Worm (Caenorhabditis elegans) whole organism, L4/young adult: ENCODE measurements around the gene gtf-2A2.

Source experiments
- W03F9.2 ChIP-seq: fragments of 150-350 bp; optimal IDR thresholded peaks from 2 replicates; lab custom pipeline; 2014; ENCODE audit warnings: missing biosample characterization, missing genetic modification characterization
- dao-5 ChIP-seq: sonication (generic microtip); optimal IDR thresholded peaks from 2 replicates; lab custom pipeline; 2016; ENCODE audit warnings: missing genotype, missing genetic modification characterization, moderate library complexity, missing compliant biosample characterization
- him-1 ChIP-seq: sonication (generic microtip); optimal IDR thresholded peaks from 2 replicates; lab custom pipeline; 2016; ENCODE audit warnings: missing genotype, missing genetic modification reagents, missing genetic modification characterization, missing compliant biosample characterization

The gtf-2A2 gene

DNA sequence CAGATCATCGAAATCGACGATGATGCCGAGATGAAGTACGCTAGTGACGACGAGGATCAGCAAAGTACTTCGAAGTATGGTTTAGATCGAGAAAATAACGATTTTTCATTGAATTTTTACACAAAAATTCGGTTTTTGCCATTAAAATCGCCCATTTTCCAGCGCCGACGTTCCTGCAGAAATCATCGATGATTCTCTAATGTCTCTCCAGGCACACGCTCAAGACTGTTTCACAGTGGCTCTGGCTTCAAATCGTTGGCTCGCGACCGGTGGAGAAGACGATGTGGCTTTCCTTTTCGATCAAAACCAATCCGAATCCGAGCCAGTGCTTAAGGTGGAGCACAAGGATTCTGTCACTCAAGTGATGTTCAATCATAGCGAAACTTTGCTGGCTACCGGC lies 15.2 kb upstream of the gtf-2A2 start:
- TF ChIP-seq W03F9.2 (tag; lab: Kevin White, UChicago) = no peak
- no peak for TF ChIP-seq dao-5 (tag; lab: Kevin White, UChicago)
- TF ChIP-seq him-1 (tag; lab: Kevin White, UChicago) = no peak

DNA sequence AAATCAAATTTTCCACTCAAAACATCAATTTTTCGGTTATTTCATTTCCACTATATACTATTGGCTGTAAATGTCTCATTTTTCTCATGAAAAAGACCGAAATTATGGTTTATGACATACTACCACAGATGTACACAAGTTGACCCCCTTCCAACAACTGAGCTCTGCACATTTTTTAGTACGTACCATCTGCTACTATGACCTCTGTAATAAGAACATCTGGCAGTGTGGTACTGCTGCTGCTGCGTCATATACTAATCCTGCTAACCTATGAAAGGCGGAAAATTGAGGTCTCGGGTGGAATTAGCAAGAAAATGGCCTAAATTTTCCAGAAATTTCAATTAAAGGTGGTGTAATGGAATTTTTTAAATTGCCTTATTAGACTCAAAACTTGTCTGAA lies 13.2 kb upstream of the gtf-2A2 start:
- no peak for TF ChIP-seq him-1 (tag; lab: Kevin White, UChicago)
- TF ChIP-seq W03F9.2 (tag; lab: Kevin White, UChicago) = no peak
- TF ChIP-seq dao-5 (tag; lab: Kevin White, UChicago) = no peak

DNA sequence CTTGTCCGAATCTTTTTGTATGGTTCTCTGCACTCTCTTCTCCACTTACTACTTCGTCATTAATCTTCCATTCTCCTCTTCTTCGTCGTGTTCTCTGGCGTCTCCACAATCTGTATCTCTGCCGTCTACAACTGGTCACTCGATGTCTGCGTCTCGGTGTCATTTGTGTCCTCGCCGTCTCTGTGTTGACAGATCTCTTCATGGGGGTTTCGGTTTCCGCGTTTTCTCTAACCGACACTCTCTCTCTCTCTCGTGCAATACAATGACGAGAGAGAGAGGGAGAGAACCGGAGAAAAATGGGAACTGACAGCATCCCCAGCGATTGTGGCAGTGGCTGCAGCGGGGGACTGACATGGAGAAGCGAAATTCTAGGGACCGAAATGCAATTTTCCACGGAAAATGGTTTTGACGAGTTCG lies 12.0 kb upstream of the gtf-2A2 start:
- TF ChIP-seq him-1 (tag; lab: Kevin White, UChicago) = peak; percentile 95
- TF ChIP-seq dao-5 (tag; lab: Kevin White, UChicago) = no peak
- TF ChIP-seq W03F9.2 (tag; lab: Kevin White, UChicago) = peak; percentile 92

DNA sequence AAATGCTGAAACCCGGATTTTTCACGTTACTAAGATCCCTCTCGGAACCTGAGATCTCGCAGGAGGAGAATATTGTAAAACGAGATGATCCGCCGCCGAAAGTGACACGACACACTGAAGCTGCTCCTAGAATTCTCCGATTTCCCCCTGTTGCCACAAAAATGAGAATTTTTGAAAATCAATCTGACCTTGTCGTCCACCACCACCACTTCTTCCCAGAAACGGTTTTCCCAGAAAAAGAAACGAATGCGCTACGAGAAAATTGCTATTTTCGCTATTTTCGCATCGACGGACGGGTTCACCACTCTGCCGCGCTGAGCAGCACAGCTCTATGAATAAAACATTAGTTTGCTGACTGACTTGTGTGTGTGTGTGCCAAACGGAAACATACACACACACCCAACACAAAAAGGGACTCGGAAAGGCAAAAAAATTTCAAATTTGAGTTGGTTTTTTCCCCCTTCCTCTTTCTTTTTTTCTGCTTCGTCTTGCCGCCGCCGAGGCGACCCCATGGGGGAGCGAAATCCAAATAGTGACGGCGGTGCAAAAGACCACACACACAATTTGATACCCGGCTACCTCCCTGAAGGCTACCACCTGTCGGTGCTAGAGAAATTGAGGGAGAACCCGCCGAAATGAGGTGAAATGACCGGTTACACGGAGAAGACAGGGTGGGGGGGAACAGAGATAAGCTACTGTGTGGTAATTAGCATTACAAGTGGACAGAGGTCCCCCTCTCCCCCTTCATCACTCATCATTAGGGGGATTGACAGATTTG lies 11.2 kb upstream of the gtf-2A2 start:
- TF ChIP-seq W03F9.2 (tag; lab: Kevin White, UChicago) (no peak), dao-5 (tag; lab: Kevin White, UChicago) (no peak), him-1 (tag; lab: Kevin White, UChicago) (no peak)

DNA sequence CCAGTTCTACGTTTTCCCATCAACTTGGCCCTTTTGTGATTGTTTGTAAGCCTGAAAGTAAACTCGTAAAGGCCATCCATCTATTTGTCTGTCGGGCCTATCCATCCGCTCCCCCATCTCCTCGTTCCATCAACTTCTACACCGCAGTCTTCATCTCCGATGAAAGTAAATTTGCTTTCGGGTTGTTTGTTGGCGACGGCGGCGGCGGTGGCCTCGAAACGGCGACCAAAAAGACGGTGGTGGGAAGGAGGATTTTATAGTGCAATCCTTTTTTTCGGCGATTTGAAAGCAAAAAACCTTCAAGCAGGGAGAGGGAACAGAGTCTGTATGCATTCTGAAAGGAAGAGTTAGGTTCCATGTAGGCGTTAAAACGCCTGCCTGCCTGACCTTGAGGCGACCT lies 10.4 kb upstream of the gtf-2A2 start:
- TF ChIP-seq him-1 (tag; lab: Kevin White, UChicago) = no peak
- TF ChIP-seq dao-5 (tag; lab: Kevin White, UChicago) = no peak
- no peak for TF ChIP-seq W03F9.2 (tag; lab: Kevin White, UChicago)

DNA sequence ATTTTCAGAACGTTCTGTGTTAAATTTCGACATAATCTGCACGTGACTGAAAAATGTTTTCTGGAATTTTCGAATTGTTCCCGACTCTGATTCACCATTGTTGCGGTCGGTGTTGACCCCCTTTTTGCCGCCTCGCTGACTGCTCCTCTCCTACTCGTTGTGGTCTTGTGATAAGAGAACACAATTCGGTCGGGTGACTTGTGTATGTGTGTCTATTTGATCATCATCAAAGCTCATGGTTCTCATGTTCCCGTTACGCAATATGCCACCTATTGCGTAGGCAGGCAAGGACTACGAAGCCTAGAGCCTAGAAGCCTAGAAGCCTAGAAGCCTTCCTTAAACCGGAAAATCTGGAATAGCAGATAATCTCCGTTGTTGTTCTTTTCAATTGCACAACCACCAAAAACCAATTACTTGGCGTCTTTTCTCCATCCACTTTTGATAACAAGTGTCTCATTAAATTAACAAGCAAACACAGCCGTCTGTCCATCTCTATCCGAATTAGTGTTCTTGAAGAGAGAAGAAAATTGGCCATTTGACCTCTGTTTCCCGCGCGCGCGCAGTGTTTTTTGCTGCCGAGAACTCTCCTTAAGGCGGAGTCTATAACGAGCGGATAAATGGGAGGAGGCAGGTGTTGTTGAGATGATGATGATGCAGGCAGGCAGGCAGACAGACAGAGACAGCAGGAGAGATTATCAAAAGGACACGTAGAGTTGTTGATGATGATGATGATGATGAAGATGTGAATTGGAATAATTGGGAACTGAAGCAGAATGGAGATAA lies 9.7 kb upstream of the gtf-2A2 start:
- TF ChIP-seq him-1 (tag; lab: Kevin White, UChicago) = peak; percentile 9
- peak; percentile 27 for TF ChIP-seq dao-5 (tag; lab: Kevin White, UChicago)
- TF ChIP-seq W03F9.2 (tag; lab: Kevin White, UChicago) = peak; percentile 31

DNA sequence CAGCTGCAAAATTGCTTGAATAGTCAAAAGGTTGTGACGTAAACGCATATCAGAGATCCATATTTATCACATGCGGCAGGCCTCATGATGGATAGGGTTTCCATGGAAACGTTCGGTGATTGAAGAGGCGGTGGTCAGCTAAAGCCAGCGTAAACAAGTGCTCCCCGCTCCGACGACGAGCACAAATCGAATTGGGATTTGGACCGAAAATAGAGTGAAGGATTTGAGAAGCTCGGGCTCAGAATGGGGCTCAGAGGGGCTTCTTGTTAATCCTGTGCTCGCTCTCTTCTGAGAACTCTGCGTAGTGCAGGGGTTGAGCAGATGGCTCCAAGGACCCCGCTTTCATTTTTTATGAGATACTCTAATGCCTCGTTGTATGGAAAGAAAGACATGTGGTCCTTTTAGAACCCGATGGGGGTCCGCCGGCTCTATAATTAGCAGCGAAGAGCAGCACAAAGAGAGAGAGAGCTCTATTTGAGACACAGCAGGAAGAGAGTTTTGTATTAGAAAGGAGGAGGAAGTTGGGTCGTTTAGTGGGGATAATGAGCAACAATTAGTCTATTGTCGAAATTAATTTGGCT lies 8.6 kb upstream of the gtf-2A2 start:
- TF ChIP-seq dao-5 (tag; lab: Kevin White, UChicago) (no peak), W03F9.2 (tag; lab: Kevin White, UChicago) (no peak), him-1 (tag; lab: Kevin White, UChicago) (no peak)

DNA sequence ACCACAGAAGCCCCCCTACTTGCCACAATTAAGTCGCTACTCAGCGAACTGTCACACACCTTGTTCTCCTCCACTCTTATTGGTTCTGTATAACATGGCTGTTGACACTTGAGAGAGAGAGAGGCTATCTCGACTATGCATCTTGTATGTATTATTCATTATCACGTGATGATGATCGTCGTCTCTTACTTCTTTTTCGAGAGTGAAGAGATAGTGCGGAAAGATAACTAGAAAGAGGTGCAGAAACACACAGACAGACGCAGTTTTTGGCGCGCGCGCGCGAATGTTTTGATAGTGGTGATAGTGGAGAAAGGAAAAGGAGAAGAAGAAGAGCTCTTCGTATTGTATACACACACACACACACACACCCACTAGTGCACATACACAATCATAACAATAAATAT lies 7.6 kb upstream of the gtf-2A2 start:
- TF ChIP-seq dao-5 (tag; lab: Kevin White, UChicago) (no peak), W03F9.2 (tag; lab: Kevin White, UChicago) (peak; percentile 16), him-1 (tag; lab: Kevin White, UChicago) (no peak)

DNA sequence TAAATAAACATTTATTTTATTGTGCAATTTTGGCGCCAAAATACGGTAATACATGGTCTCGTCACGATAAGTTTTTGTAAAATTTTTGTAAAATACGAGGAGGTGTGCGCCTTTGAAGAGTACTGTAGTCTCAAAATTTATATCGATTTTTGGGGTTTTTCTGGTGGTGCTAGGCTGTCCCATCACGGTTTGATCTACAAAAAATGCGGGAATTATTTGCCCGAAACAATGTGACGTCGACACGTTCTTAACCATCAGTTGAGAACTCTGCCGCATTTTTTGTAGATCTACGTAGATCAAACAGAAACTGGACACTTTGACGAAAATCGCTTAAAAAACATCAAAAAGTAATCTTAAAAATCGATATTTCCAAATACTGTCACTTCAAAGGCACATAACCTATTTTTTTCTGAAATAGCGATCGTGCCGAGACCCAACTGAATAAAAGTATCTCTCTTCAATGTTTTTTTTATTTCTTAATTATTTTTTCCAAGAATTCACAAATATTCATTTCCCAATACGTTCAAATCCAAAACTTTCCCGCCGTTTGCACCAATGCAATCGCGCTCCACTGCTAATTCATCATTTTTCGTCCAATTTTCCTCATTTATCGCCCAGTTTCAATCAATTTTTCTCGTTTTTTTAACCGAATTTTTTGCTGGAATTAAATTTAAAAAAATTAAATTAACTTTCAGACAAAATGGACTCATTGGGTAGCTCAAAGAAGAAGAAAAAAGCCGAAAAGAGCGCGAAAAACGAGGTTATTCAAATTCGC lies 1.5 kb downstream of the gtf-2A2 start, which contains the start of gene pqn-80:
pqn-80 (plus strand) TSS at position 694 of the 775 bp plus-strand sequence.
- TF ChIP-seq W03F9.2 (tag; lab: Kevin White, UChicago) = peak; percentile 36
- TF ChIP-seq him-1 (tag; lab: Kevin White, UChicago) = no peak
- TF ChIP-seq dao-5 (tag; lab: Kevin White, UChicago) = no peak

DNA sequence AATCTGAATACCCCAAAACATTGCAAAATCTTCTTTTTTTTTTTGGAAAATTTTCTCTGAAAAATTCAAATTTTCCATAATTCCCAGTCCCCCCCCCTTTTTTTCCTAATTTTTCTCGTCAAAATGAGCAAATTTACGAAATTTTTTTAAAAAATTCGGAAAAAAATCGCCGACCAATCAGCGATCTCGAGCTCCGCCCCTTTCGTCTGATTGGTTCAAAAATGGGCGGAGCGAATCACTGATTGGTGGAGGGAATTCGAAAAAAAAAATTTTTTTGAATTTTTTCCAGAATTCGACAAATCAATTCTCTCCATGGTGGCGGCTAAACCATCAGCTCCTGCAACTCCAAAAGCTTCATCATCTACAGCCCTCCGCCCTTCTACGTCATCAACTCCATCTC lies 14.0 kb downstream of the gtf-2A2 start:
- no peak for TF ChIP-seq W03F9.2 (tag; lab: Kevin White, UChicago)
- TF ChIP-seq him-1 (tag; lab: Kevin White, UChicago) = no peak
- TF ChIP-seq dao-5 (tag; lab: Kevin White, UChicago) = no peak

DNA sequence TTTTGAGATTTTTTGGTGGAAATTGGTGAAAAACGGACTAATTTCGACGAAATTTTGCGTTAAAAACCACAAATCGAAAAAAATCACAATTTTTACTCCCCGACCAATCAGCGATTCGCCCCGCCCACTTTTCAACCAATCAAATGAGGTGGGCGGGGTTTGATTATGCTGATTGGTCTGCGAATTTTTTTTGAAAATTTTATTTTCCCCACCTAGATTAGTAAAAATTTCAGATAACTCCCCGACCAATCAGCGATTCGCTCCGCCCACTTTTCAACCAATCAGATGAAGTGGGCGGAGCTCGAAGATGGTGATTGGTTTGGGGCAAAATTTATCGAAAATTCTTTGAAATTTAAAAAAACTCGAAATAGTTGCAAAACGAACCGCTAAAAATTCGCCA lies 14.6 kb downstream of the gtf-2A2 start:
- TF ChIP-seq him-1 (tag; lab: Kevin White, UChicago) (no peak), W03F9.2 (tag; lab: Kevin White, UChicago) (no peak), dao-5 (tag; lab: Kevin White, UChicago) (no peak)

DNA sequence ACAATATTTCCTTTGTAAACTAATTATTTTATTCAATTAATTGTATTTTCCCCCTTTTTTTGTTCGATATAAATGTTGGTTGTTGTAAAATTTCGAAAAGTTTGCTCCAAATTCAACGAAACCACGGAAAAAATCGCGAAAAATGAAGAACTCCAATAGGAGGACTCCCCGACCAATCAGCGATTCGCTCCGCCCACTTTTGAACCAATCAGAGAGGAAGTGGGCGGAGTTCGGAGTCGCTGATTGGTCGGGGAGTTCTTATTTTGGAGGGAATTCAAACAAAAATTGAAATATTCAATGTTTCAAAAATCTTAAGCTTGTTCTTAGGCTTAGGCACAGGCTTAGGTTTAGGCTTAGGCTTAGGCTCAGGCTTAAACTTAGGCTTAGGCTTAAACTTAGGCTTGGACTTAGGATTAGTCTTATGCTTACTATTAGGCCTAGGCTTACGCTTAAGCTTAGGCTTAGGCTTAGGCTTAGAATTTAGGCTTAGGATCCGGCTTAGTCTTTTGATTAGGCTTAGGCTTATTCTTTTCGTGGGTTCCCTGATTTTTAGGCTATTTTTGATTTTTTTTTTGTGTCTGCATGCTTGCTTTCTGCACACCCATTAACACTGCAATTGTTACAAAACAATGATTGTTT lies 15.9 kb downstream of the gtf-2A2 start:
- TF ChIP-seq dao-5 (tag; lab: Kevin White, UChicago) = no peak
- no peak for TF ChIP-seq W03F9.2 (tag; lab: Kevin White, UChicago)
- TF ChIP-seq him-1 (tag; lab: Kevin White, UChicago) = no peak
